Fruit fly (Drosophila melanogaster): ENCODE results near the gene CG33269.

DNA sequence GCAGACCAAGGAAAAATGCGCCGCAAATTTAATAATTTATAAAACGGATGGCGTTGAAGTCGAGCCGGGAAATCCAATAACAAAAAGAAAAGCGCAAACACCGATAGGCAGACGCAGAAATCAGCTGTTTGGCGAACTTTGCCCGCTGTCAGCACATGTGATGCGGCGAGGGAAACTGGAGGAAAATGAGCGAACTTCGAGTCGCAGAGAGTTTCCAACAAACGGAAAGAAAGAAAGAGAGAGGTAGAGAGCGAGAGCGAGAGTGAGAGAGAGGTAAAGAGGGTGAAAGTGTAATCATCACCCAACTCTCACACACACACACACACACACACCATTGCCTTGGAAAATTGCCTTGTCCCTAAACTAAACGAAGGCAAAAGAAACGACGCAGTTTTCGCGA lies 24.8 kb downstream of the CG33269 start:
- peak; percentile 84 for TF ChIP-seq CG12605 (GFP tag; IDR thresholded peaks at IDR 0.05)
- TF ChIP-seq EcR (GFP tag; optimal IDR thresholded peaks at IDR 0.05): peak; percentile 6
- peak; percentile 74 for TF ChIP-seq CG4496 (GFP tag; IDR thresholded peaks at IDR 0.05)
- TF ChIP-seq CG15710 (tag; optimal IDR thresholded peaks at IDR 0.05): no peak
- TF ChIP-seq CG34367 (tag; optimal IDR thresholded peaks at IDR 0.05): peak; percentile 33
- peak; percentile 78 for TF ChIP-seq fd96Ca (GFP tag; IDR thresholded peaks at IDR 0.05)
- TF ChIP-seq CG17806 (tag; optimal IDR thresholded peaks at IDR 0.05): peak; percentile 21
- TF ChIP-seq D1 (tag; optimal IDR thresholded peaks at IDR 0.05): no peak

Measured in whole organism, pupa.